Worm (Caenorhabditis elegans): Measurements from ENCODE around the gene hipr-1.

ce11 chrIII:8709735-8710134 lies 10.3 kb upstream of the hipr-1 start:
- TF ChIP-seq unc-62 (GFP tag; optimal IDR thresholded peaks at IDR 0.05): no peak
- TF ChIP-seq snpc-4 (tag; optimal IDR thresholded peaks at IDR 0.05): no peak
- no peak for TF ChIP-seq mab-5 (tag; optimal IDR thresholded peaks at IDR 0.05)
- no peak for TF ChIP-seq nhr-237 (tag; optimal IDR thresholded peaks at IDR 0.05)
- TF ChIP-seq unc-39 (tag; optimal IDR thresholded peaks at IDR 0.05): no peak
- no peak for TF ChIP-seq lin-13 (GFP tag; optimal IDR thresholded peaks at IDR 0.05)
- no peak for TF ChIP-seq ama-1 (optimal IDR thresholded peaks at IDR 0.05)
- TF ChIP-seq nhr-12 (tag; optimal IDR thresholded peaks at IDR 0.05): no peak
